Worm (Caenorhabditis elegans) whole organism, late embryonic: ENCODE results near the gene C43G2.3.

Experiments used
- C38D4.7 ChIP-seq: fragments of 200-800 bp; sonication (Bioruptor generic); optimal IDR thresholded peaks from 2 replicates; lab custom pipeline; 2018; ENCODE audit warnings: mild to moderate bottlenecking, missing genetic modification characterization, moderate library complexity, missing compliant biosample characterization
- K02D7.2 ChIP-seq: sonication (generic microtip); optimal IDR thresholded peaks from 2 replicates; lab custom pipeline; 2017; ENCODE audit warnings: mild to moderate bottlenecking, missing genetic modification characterization, missing compliant biosample characterization
- K09A11.1 ChIP-seq: sonication (generic microtip); optimal IDR thresholded peaks from 2 replicates; lab custom pipeline; 2017; ENCODE audit warnings: antibody characterized with exemption, mild to moderate bottlenecking, missing genetic modification characterization, missing compliant biosample characterization; ENCODE audit not compliant: insufficient read depth
- ahr-1 ChIP-seq: sonication (generic microtip); optimal IDR thresholded peaks from 2 replicates; lab custom pipeline; 2016; ENCODE audit warnings: missing genetic modification characterization, missing compliant biosample characterization
- ceh-18 ChIP-seq: sonication (generic microtip); optimal IDR thresholded peaks from 2 replicates; lab custom pipeline; 2016; ENCODE audit warnings: missing genetic modification characterization, missing compliant biosample characterization
- ceh-2 ChIP-seq: sonication (generic microtip); optimal IDR thresholded peaks from 2 replicates; lab custom pipeline; 2016; ENCODE audit warnings: missing genotype, missing genetic modification characterization, missing compliant biosample characterization
- ceh-22 ChIP-seq: sonication (generic microtip); optimal IDR thresholded peaks from 2 replicates; lab custom pipeline; 2017; ENCODE audit warnings: missing biosample characterization, missing genetic modification characterization
- ceh-31 ChIP-seq: sonication (generic microtip); optimal IDR thresholded peaks from 2 replicates; lab custom pipeline; 2016; ENCODE audit warnings: missing genetic modification characterization, missing compliant biosample characterization
- ceh-34 ChIP-seq: sonication (generic microtip); optimal IDR thresholded peaks from 2 replicates; lab custom pipeline; 2016; ENCODE audit warnings: mild to moderate bottlenecking, missing genetic modification characterization, missing compliant biosample characterization
- ceh-48 ChIP-seq: sonication (generic microtip); optimal IDR thresholded peaks from 2 replicates; lab custom pipeline; 2016; ENCODE audit warnings: missing genetic modification characterization, inconsistent platforms, missing compliant biosample characterization
- ceh-6 ChIP-seq: fragments of 200-800 bp; sonication (Bioruptor generic); optimal IDR thresholded peaks from 2 replicates; lab custom pipeline; 2018; ENCODE audit warnings: mild to moderate bottlenecking, missing genetic modification characterization, missing compliant biosample characterization
- ceh-9 ChIP-seq: sonication (generic microtip); optimal IDR thresholded peaks from 2 replicates; lab custom pipeline; 2016; ENCODE audit warnings: mild to moderate bottlenecking, missing genetic modification characterization, inconsistent platforms, missing compliant biosample characterization
- dve-1 ChIP-seq: sonication (generic microtip); optimal IDR thresholded peaks from 2 replicates; lab custom pipeline; 2017; ENCODE audit warnings: antibody characterized with exemption, mild to moderate bottlenecking, missing genetic modification characterization, missing compliant biosample characterization
- elt-4 ChIP-seq: sonication (generic microtip); optimal IDR thresholded peaks from 2 replicates; lab custom pipeline; 2016; ENCODE audit warnings: missing genetic modification characterization, missing compliant biosample characterization
- ets-4 ChIP-seq: sonication (generic microtip); optimal IDR thresholded peaks from 2 replicates; lab custom pipeline; 2016; ENCODE audit warnings: missing genetic modification characterization, missing compliant biosample characterization
- eyg-1 ChIP-seq: sonication (generic microtip); optimal IDR thresholded peaks from 2 replicates; lab custom pipeline; 2016; ENCODE audit warnings: missing genotype, missing genetic modification characterization, missing compliant biosample characterization
- fax-1 ChIP-seq: sonication (generic microtip); optimal IDR thresholded peaks from 2 replicates; lab custom pipeline; 2016; ENCODE audit warnings: missing genotype, missing genetic modification characterization, missing compliant biosample characterization
- gmeb-2 ChIP-seq: sonication (generic microtip); optimal IDR thresholded peaks from 2 replicates; lab custom pipeline; 2016; ENCODE audit warnings: missing genetic modification characterization, inconsistent platforms, missing compliant biosample characterization
- hlh-6 ChIP-seq: sonication (generic microtip); optimal IDR thresholded peaks from 2 replicates; lab custom pipeline; 2016; ENCODE audit warnings: missing genotype, missing genetic modification characterization, missing compliant biosample characterization
- lin-11 ChIP-seq: fragments of 200-800 bp; sonication (Bioruptor generic); optimal IDR thresholded peaks from 2 replicates; lab custom pipeline; 2018; ENCODE audit warnings: mild to moderate bottlenecking, missing genetic modification characterization, missing compliant biosample characterization
- mec-3 ChIP-seq: sonication (generic microtip); optimal IDR thresholded peaks from 2 replicates; lab custom pipeline; 2016; ENCODE audit warnings: borderline replicate concordance, missing genetic modification characterization, missing compliant biosample characterization
- nhr-11 ChIP-seq: fragments of 150-350 bp; optimal IDR thresholded peaks from 2 replicates; lab custom pipeline; 2014; ENCODE audit warnings: missing biosample characterization, missing genetic modification characterization
- npax-4 ChIP-seq: sonication (generic microtip); optimal IDR thresholded peaks from 2 replicates; lab custom pipeline; 2016; ENCODE audit warnings: missing genetic modification characterization, missing compliant biosample characterization
- pag-3 ChIP-seq: sonication (generic microtip); optimal IDR thresholded peaks from 2 replicates; lab custom pipeline; 2016; ENCODE audit warnings: missing compliant biosample characterization, missing genetic modification characterization, borderline replicate concordance
- pha-2 ChIP-seq: sonication (generic microtip); optimal IDR thresholded peaks from 2 replicates; lab custom pipeline; 2017; ENCODE audit warnings: mild to moderate bottlenecking, missing genetic modification characterization, missing compliant biosample characterization
- pqm-1 ChIP-seq: sonication (generic microtip); optimal IDR thresholded peaks from 2 replicates; lab custom pipeline; 2016; ENCODE audit warnings: missing genetic modification characterization, missing compliant biosample characterization
- pros-1 ChIP-seq: fragments of 150-350 bp; optimal IDR thresholded peaks from 2 replicates; lab custom pipeline; 2014; ENCODE audit warnings: missing biosample characterization, missing genetic modification reagents, missing genetic modification characterization
- ref-2 ChIP-seq: sonication (generic microtip); optimal IDR thresholded peaks from 2 replicates; lab custom pipeline; 2016; ENCODE audit warnings: missing genetic modification characterization, missing compliant biosample characterization
- sox-2 ChIP-seq: fragments of 200-800 bp; sonication (Bioruptor generic); IDR thresholded peaks from 2 replicates; pipeline ENCODE4 v1.3.6; 2022; ENCODE audit warnings: missing genetic modification reagents, missing genetic modification characterization, missing compliant biosample characterization
- tbx-7 ChIP-seq: sonication (generic microtip); optimal IDR thresholded peaks from 2 replicates; lab custom pipeline; 2016; ENCODE audit warnings: missing genotype, missing genetic modification characterization, missing compliant biosample characterization
- unc-3 ChIP-seq, 2 experiments: fragments of 200-800 bp in 1 of 2; sonication (Bioruptor generic) in 1 of 2; sonication (generic microtip) in 1 of 2; conservative IDR thresholded peaks in 1 of 2; optimal IDR thresholded peaks in 1 of 2; 2 replicates each; pipeline versions ENCODE4 v1.3.6 to Lab custom; 2016 to 2022; ENCODE audit warnings: missing compliant biosample characterization in 2 of 2, missing genetic modification characterization in 2 of 2, missing genetic modification reagents in 1 of 2
- unc-42 ChIP-seq: sonication (generic microtip); optimal IDR thresholded peaks from 2 replicates; lab custom pipeline; 2016; ENCODE audit warnings: missing genotype, missing genetic modification characterization, missing compliant biosample characterization
- zip-5 ChIP-seq: sonication (generic microtip); optimal IDR thresholded peaks from 2 replicates; lab custom pipeline; 2016; ENCODE audit warnings: missing genetic modification characterization, missing compliant biosample characterization
- ztf-16 ChIP-seq: sonication (generic microtip); optimal IDR thresholded peaks from 2 replicates; lab custom pipeline; 2017; ENCODE audit warnings: missing genetic modification characterization, missing compliant biosample characterization

C43G2.3 gene

DNA sequence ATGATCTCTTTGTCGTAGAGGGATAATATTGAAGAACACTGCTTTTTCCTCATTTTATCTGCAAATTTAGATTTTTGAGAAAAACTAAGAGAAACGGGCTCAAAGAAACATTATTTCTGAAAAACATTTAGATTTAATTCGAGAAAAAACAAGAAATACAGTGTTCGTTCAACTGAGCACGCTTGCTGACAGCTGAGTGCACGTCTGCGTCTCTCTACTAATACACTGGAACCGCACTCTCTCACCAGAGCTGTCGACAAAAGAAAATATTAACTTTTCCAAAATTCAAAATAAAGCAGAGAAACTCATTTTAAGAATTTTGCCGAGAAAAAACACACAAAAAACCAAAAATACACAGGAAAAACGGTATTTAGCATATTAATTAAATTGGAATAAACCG, 35.3 kb downstream of the C43G2.3 start, which contains the start of gene drh-1:
Gene drh-1, minus strand, starts transcription at position 58 of the 400 bp plus-strand sequence.
- no peak for TF ChIP-seq unc-42 (tag; lab: Kevin White, UChicago)
- no peak for TF ChIP-seq ahr-1
- TF ChIP-seq sox-2 (GFP tag; lab: Robert Waterston, UW): no peak
- no peak for TF ChIP-seq ets-4
- no peak for TF ChIP-seq fax-1 (tag; lab: Kevin White, UChicago)
- no peak for TF ChIP-seq ceh-9

DNA sequence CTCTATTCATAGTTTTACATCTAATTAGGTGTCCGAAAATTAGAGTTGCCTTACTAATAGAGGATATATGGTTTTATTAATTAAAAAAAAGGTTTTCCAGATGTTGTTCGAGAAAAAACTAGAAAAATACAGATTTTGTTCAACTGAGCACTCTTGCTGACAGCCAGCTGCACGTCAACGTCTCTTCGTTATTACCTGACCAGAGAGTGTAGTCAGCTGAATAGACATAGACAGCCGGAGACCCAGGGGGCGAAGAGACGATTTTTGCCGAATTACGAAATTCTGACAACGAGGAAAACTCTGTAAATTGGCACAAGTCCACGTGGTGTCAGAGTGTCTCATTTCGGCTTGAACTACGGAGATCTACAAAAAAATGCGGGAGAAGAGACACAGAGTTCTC, 40.6 kb downstream of the C43G2.3 start:
- TF ChIP-seq ref-2 (no peak), ceh-9 (no peak)

DNA sequence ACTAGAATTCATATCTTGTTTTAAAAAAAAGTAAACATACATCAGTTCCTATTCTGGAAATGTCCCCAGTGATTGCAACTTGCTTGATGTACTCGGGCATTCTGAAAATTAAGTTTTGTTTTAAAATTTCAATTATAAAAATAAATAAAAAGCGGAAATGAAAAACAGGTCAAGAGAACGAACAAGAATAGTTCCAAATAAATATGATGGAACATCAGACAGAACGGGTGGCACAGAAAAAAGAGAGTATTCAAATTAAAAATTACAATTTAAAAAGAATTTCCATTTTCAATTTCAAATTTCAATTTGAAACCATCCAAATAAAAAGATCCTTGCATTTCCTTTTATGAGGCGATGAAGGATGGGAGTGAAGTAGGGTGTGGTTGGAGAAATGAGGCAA, 43.2 kb downstream of the C43G2.3 start, which contains the start of gene C01B10.3:
Gene C01B10.3, minus strand, starts transcription at position 101 of the 400 bp plus-strand sequence.
- TF ChIP-seq tbx-7: no peak
- TF ChIP-seq ceh-18 (tag; lab: Kevin White, UChicago): no peak
- no peak for TF ChIP-seq pha-2 (tag; lab: Kevin White, UChicago)
- no peak for TF ChIP-seq ceh-6 (GFP tag; lab: Kevin White, UChicago)
- no peak for TF ChIP-seq ahr-1
- no peak for TF ChIP-seq gmeb-2 (tag; lab: Kevin White, UChicago)

DNA sequence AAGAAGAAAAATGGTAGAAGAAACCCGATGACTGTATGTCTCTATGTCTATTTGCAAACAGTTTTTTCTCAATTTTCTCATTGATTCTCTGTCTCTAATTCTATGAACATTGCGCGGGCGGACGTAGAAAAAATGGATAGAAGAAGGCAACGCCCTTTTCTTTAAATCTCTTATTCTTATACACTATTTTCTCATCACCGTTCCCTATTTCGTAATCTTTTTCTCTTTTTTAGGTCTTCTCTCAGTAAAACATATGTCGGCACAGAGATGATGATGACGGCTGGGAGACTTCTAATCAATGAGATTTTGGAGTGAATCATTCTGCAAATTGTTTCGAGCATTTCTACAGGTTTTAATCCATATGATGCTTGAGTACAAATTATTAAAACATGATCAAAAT, 44.1 kb downstream of the C43G2.3 start:
- TF ChIP-seq K09A11.1 (tag; lab: Kevin White, UChicago) (no peak), eyg-1 (tag; lab: Kevin White, UChicago) (no peak), npax-4 (no peak), nhr-11 (tag; lab: Kevin White, UChicago) (no peak), ceh-22 (tag; lab: Kevin White, UChicago) (no peak), zip-5 (tag; lab: Kevin White, UChicago) (no peak), ceh-31 (tag; lab: Kevin White, UChicago) (no peak), hlh-6 (tag; lab: Kevin White, UChicago) (no peak), ceh-48 (tag; lab: Kevin White, UChicago) (no peak), ztf-16 (tag; lab: Kevin White, UChicago) (no peak), unc-3 (GFP tag; conservative IDR thresholded peaks at IDR 0.05; lab: Robert Waterston, UW) (no peak), unc-3 (tag; optimal IDR thresholded peaks at IDR 0.05; lab: Kevin White, UChicago) (no peak), ceh-34 (tag; lab: Kevin White, UChicago) (no peak), ceh-2 (tag; lab: Kevin White, UChicago) (no peak), mec-3 (no peak), lin-11 (no peak)

DNA sequence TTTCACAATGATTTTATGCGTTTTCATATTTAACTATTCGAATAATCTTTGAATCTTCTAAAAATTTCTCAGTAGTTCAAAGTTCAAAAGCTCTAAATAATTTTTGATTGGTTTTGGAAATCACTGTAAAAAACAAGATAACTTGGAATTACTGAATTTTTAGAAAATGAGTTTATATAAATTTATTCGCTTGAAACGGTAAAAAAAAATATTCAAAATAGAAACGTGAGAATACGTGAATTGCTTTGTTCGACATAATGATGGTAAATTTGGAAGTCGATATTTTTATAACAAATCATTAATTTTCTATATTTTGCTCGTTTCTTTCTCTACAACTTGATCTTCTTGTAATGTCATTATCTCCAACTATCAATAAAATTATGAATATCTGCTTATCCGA, 45.4 kb downstream of the C43G2.3 start, which contains the start of gene C01B10.44:
Gene C01B10.44, plus strand, starts transcription at position 301 of the 400 bp plus-strand sequence.
- TF ChIP-seq K02D7.2 (tag; lab: Kevin White, UChicago) (no peak), elt-4 (tag; lab: Kevin White, UChicago) (no peak), pros-1 (tag; lab: Kevin White, UChicago) (no peak), pha-2 (tag; lab: Kevin White, UChicago) (no peak), lin-11 (no peak), pqm-1 (tag; lab: Kevin White, UChicago) (no peak), C38D4.7 (GFP tag; lab: Kevin White, UChicago) (no peak), tbx-7 (no peak), dve-1 (tag; lab: Kevin White, UChicago) (no peak), ref-2 (no peak), nhr-11 (tag; lab: Kevin White, UChicago) (no peak), pag-3 (no peak), unc-42 (tag; lab: Kevin White, UChicago) (no peak)
